Worm (Caenorhabditis elegans): ENCODE data around the gene istr-1.

The istr-1 gene

ce11 chrV:12706511-12706910 lies 8.9 kb downstream of the istr-1 start:
- TF ChIP-seq ztf-1 (GFP tag; conservative IDR thresholded peaks at IDR 0.05) (no peak), nhr-6 (tag; optimal IDR thresholded peaks at IDR 0.05) (no peak), ceh-82 (tag; optimal IDR thresholded peaks at IDR 0.05) (no peak), Y55F3AM.14 (GFP tag; optimal IDR thresholded peaks at IDR 0.05) (no peak), egl-27 (tag; optimal IDR thresholded peaks at IDR 0.05) (no peak), peb-1 (tag; optimal IDR thresholded peaks at IDR 0.05) (no peak), elt-1 (tag; optimal IDR thresholded peaks at IDR 0.05) (no peak), R02D3.7 (tag; optimal IDR thresholded peaks at IDR 0.05) (no peak), mab-5 (tag; optimal IDR thresholded peaks at IDR 0.05) (no peak), unc-62 (GFP tag; optimal IDR thresholded peaks at IDR 0.05) (no peak), alr-1 (tag; optimal IDR thresholded peaks at IDR 0.05) (no peak), nhr-12 (tag; optimal IDR thresholded peaks at IDR 0.05) (no peak), F13H6.1 (tag; optimal IDR thresholded peaks at IDR 0.05) (no peak), mbf-1 (tag; optimal IDR thresholded peaks at IDR 0.05) (no peak), zag-1 (tag; optimal IDR thresholded peaks at IDR 0.05) (no peak), nhr-129 (tag; optimal IDR thresholded peaks at IDR 0.05) (no peak), nhr-237 (tag; optimal IDR thresholded peaks at IDR 0.05) (no peak), elt-3 (tag; optimal IDR thresholded peaks at IDR 0.05) (no peak), ama-1 (optimal IDR thresholded peaks at IDR 0.05) (no peak)

- TF ChIP-seq sem-4 (tag; optimal IDR thresholded peaks at IDR 0.05) (no peak), nhr-129 (tag; optimal IDR thresholded peaks at IDR 0.05) (no peak), aly-2 (tag; optimal IDR thresholded peaks at IDR 0.05) (no peak), gmeb-1 (tag; optimal IDR thresholded peaks at IDR 0.05) (no peak)
Measured at ce11 chrV:12708305-12708704, 10.6 kb downstream of the istr-1 start, which contains the start of gene R11D1.2. Gene R11D1.2, plus strand, starts transcription at chrV:12708605.

- TF ChIP-seq C34F6.9 (tag; optimal IDR thresholded peaks at IDR 0.05) (no peak), egl-27 (tag; optimal IDR thresholded peaks at IDR 0.05) (no peak), R02D3.7 (tag; optimal IDR thresholded peaks at IDR 0.05) (no peak), elt-3 (tag; optimal IDR thresholded peaks at IDR 0.05) (no peak), lin-11 (tag; optimal IDR thresholded peaks at IDR 0.05) (no peak), snpc-4 (tag; optimal IDR thresholded peaks at IDR 0.05) (no peak), ztf-1 (GFP tag; conservative IDR thresholded peaks at IDR 0.05) (no peak), nhr-237 (tag; optimal IDR thresholded peaks at IDR 0.05) (no peak), sem-4 (tag; optimal IDR thresholded peaks at IDR 0.05) (no peak), peb-1 (tag; optimal IDR thresholded peaks at IDR 0.05) (no peak), F13H6.1 (tag; optimal IDR thresholded peaks at IDR 0.05) (no peak), nhr-11 (tag; optimal IDR thresholded peaks at IDR 0.05) (no peak), ztf-11 (tag; optimal IDR thresholded peaks at IDR 0.05) (no peak), unc-55 (GFP tag; optimal IDR thresholded peaks at IDR 0.05) (no peak), Y55F3AM.14 (GFP tag; optimal IDR thresholded peaks at IDR 0.05) (no peak), gmeb-1 (tag; optimal IDR thresholded peaks at IDR 0.05) (no peak)
Measured at ce11 chrV:12711999-12712398, 14.3 kb downstream of the istr-1 start, which contains the start of gene R11D1.3. Gene R11D1.3, minus strand, starts transcription at chrV:12712099.

ce11 chrV:12714120-12714519 lies 16.5 kb downstream of the istr-1 start, which contains the start of gene R11D1.4:
Gene R11D1.4, minus strand, starts transcription at chrV:12714220.
- no peak for TF ChIP-seq nhr-237 (tag; optimal IDR thresholded peaks at IDR 0.05)
- TF ChIP-seq sma-9 (GFP tag; optimal IDR thresholded peaks at IDR 0.05) = no peak
- TF ChIP-seq sma-9 (tag; optimal IDR thresholded peaks at IDR 0.05) = no peak
- no peak for TF ChIP-seq ztf-11 (tag; optimal IDR thresholded peaks at IDR 0.05)
- TF ChIP-seq elt-1 (tag; optimal IDR thresholded peaks at IDR 0.05) = no peak
- TF ChIP-seq nhr-6 (tag; optimal IDR thresholded peaks at IDR 0.05) = no peak
- no peak for TF ChIP-seq sem-4 (tag; optimal IDR thresholded peaks at IDR 0.05)
- no peak for TF ChIP-seq fos-1 (tag; optimal IDR thresholded peaks at IDR 0.05)
- no peak for TF ChIP-seq mdl-1 (tag; optimal IDR thresholded peaks at IDR 0.05)
- no peak for TF ChIP-seq nhr-10 (tag; optimal IDR thresholded peaks at IDR 0.05)
- TF ChIP-seq skn-1 (tag; optimal IDR thresholded peaks at IDR 0.05) = no peak
- no peak for TF ChIP-seq sma-3 (GFP tag; optimal IDR thresholded peaks at IDR 0.05)

- TF ChIP-seq blmp-1 (tag; optimal IDR thresholded peaks at IDR 0.05; ENCODE audit: insufficient read depth) (no peak), F13H6.1 (tag; optimal IDR thresholded peaks at IDR 0.05) (no peak), lin-39 (tag; optimal IDR thresholded peaks at IDR 0.05) (no peak), nhr-10 (tag; optimal IDR thresholded peaks at IDR 0.05) (no peak)
Measured at ce11 chrV:12716447-12716846, 18.8 kb downstream of the istr-1 start, which contains the start of gene str-178. Gene str-178, minus strand, starts transcription at chrV:12716547.
